Worm (Caenorhabditis elegans) whole organism, L4 larva: ENCODE results near the gene W07A12.4.

Source experiments
- ces-1 ChIP-seq: fragments of 150-350 bp; sonication (generic microtip); optimal IDR thresholded peaks from 4 replicates; lab custom pipeline; 2014; ENCODE audit warnings: missing biosample characterization, missing genetic modification reagents, missing genetic modification characterization
- daf-12 ChIP-seq: fragments of 150-350 bp; optimal IDR thresholded peaks from 2 replicates; lab custom pipeline; 2014; ENCODE audit warnings: missing biosample characterization, missing genetic modification reagents, missing genetic modification characterization
- hlh-11 ChIP-seq: fragments of 200-800 bp; sonication (Bioruptor generic); optimal IDR thresholded peaks from 2 replicates; lab custom pipeline; 2018; ENCODE audit warnings: mild to moderate bottlenecking, missing genetic modification characterization, missing compliant biosample characterization
- hlh-30 ChIP-seq: sonication (generic microtip); optimal IDR thresholded peaks from 2 replicates; lab custom pipeline; 2017; ENCODE audit warnings: antibody characterized with exemption, mild to moderate bottlenecking, missing genetic modification characterization, missing compliant biosample characterization; ENCODE audit not compliant: insufficient read depth
- mes-2 ChIP-seq: sonication (generic microtip); optimal IDR thresholded peaks from 2 replicates; lab custom pipeline; 2016; ENCODE audit warnings: missing genotype, mild to moderate bottlenecking, missing genetic modification characterization, missing compliant biosample characterization; ENCODE audit not compliant: poor library complexity, severe bottlenecking
- unc-62 ChIP-seq, 3 experiments: fragments of 150-350 bp in 1 of 3; sonication (generic microtip); optimal IDR thresholded peaks in 2 of 3; peaks in 1 of 3; 1 replicate in 1 of 3; 2 replicates in 2 of 3; lab custom pipeline; 2014 to 2017; ENCODE audit warnings: missing biosample characterization in 3 of 3, missing genetic modification characterization in 3 of 3, missing genetic modification reagents in 3 of 3, missing genotype in 1 of 3

DNA sequence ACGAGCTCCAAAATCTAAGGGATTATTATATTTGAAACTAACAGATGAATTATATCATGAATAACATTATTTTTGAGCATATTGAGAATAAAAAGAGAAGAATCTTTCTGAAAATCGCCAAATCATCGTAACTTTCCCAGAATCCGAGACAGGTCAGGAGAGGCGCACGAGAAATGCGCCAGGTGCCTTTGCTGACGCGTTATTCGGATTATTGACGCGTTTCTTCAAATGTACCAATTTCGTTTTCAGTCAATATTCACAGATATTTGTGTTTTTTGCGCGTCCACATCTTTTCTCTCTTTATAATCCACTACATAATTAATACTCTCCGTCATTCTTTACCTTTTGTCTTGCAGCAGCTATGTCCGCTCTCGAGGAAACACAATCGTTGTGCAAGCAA, 47.0 kb upstream of the W07A12.4 start, which contains the start of gene T24H10.1:
- TF ChIP-seq unc-62 (GFP tag; optimal IDR thresholded peaks at IDR 0.05 in 1 of 2; lab: Kevin White, UChicago) (peak in 1 of 2 experiments; percentile 96), unc-62 (tag; optimal IDR thresholded peaks at IDR 0.05; lab: Kevin White, UChicago) (no peak), ces-1 (GFP tag; lab: Kevin White, UChicago) (no peak), hlh-11 (peak; percentile 64), daf-12 (no peak), hlh-30 (tag; lab: Kevin White, UChicago) (peak; percentile 39), mes-2 (tag; lab: Kevin White, UChicago) (peak; percentile 80)
